Worm (Caenorhabditis elegans) whole organism, L1 larva: ENCODE measurements around the gene insc-1.
A peak's percentile ranks its signal among the peaks of the same experiment; 100 is the strongest.

Experiments used
- F16B12.6 ChIP-seq: fragments of 150-350 bp; optimal IDR thresholded peaks from 2 replicates; lab custom pipeline; 2014; ENCODE audit warnings: missing biosample characterization, missing genetic modification characterization
- alr-1 ChIP-seq: fragments of 200-800 bp; sonication (Bioruptor generic); optimal IDR thresholded peaks from 2 replicates; lab custom pipeline; 2018; ENCODE audit warnings: borderline replicate concordance, mild to moderate bottlenecking, missing genetic modification characterization, missing compliant biosample characterization
- aly-2 ChIP-seq: fragments of 150-350 bp; optimal IDR thresholded peaks from 2 replicates; lab custom pipeline; 2014; ENCODE audit warnings: missing biosample characterization, missing genetic modification characterization
- blmp-1 ChIP-seq: fragments of 150-350 bp; optimal IDR thresholded peaks from 2 replicates; lab custom pipeline; 2014; ENCODE audit warnings: missing biosample characterization, missing genetic modification characterization
- ceh-82 ChIP-seq, 3 experiments: fragments of 150-350 bp in 1 of 3; sonication (generic microtip) in 2 of 3; optimal IDR thresholded peaks; 2 replicates each; lab custom pipeline; 2014 to 2017; ENCODE audit warnings: missing biosample characterization in 3 of 3, missing genetic modification characterization in 3 of 3
- dpl-1 ChIP-seq, 3 experiments: fragments of 150-350 bp in 2 of 3; sonication (generic microtip) in 1 of 3; optimal IDR thresholded peaks; 2 replicates each; lab custom pipeline; 2014 to 2017; ENCODE audit warnings: missing biosample characterization in 3 of 3, missing genetic modification characterization in 3 of 3, missing genetic modification reagents in 3 of 3
- efl-1 ChIP-seq, 4 experiments: fragments of 150-350 bp; optimal IDR thresholded peaks in 3 of 4; peaks in 1 of 4; 1 replicate in 1 of 4; 2 replicates in 3 of 4; lab custom pipeline; 2014; ENCODE audit warnings: missing biosample characterization in 2 of 4, missing genetic modification characterization in 2 of 4, missing genetic modification reagents in 2 of 4
- egl-13 ChIP-seq: sonication (generic microtip); optimal IDR thresholded peaks from 2 replicates; lab custom pipeline; 2016; ENCODE audit warnings: missing genotype, missing genetic modification reagents, missing genetic modification characterization, missing compliant biosample characterization
- fkh-10 ChIP-seq: sonication (generic microtip); optimal IDR thresholded peaks from 2 replicates; lab custom pipeline; 2017; ENCODE audit warnings: missing biosample characterization, missing genetic modification reagents, missing genetic modification characterization
- fkh-4 ChIP-seq: sonication (generic microtip); optimal IDR thresholded peaks from 2 replicates; lab custom pipeline; 2016; ENCODE audit warnings: missing compliant biosample characterization, missing genetic modification characterization, borderline replicate concordance
- fkh-8 ChIP-seq: sonication (generic microtip); optimal IDR thresholded peaks from 2 replicates; lab custom pipeline; 2016; ENCODE audit warnings: mild to moderate bottlenecking, missing genetic modification characterization, missing compliant biosample characterization
- hlh-4 ChIP-seq: sonication (generic microtip); optimal IDR thresholded peaks from 2 replicates; lab custom pipeline; 2016; ENCODE audit warnings: mild to moderate bottlenecking, missing genetic modification characterization, missing compliant biosample characterization
- hpl-2 ChIP-seq: fragments of 150-350 bp; optimal IDR thresholded peaks from 2 replicates; lab custom pipeline; 2014; ENCODE audit warnings: missing biosample characterization, missing genetic modification reagents, missing genetic modification characterization
- lin-14 ChIP-seq: fragments of 200-800 bp; sonication (Bioruptor generic); optimal IDR thresholded peaks from 2 replicates; lab custom pipeline; 2018; ENCODE audit warnings: mild to moderate bottlenecking, missing genetic modification characterization, moderate library complexity, missing compliant biosample characterization
- lin-35 ChIP-seq, 2 experiments: fragments of 150-350 bp; optimal IDR thresholded peaks; 2 replicates each; lab custom pipeline; 2014; ENCODE audit warnings: missing biosample characterization in 2 of 2, missing genetic modification characterization in 2 of 2, missing genetic modification reagents in 2 of 2
- lir-3 ChIP-seq: sonication (generic microtip); optimal IDR thresholded peaks from 2 replicates; lab custom pipeline; 2016; ENCODE audit warnings: mild to moderate bottlenecking, missing genetic modification characterization, moderate library complexity, missing compliant biosample characterization; ENCODE audit not compliant: poor library complexity
- lsy-2 ChIP-seq, 2 experiments: fragments of 150-350 bp; optimal IDR thresholded peaks; 2 replicates each; lab custom pipeline; 2014; ENCODE audit warnings: missing biosample characterization in 2 of 2, missing genetic modification characterization in 2 of 2
- mab-9 ChIP-seq: fragments of 200-800 bp; sonication (Bioruptor generic); IDR thresholded peaks from 2 replicates; pipeline ENCODE4 v1.3.6; 2022; ENCODE audit warnings: missing genetic modification reagents, missing genetic modification characterization, missing compliant biosample characterization
- mdl-1 ChIP-seq, 2 experiments: fragments of 150-350 bp; optimal IDR thresholded peaks; 2 replicates each; lab custom pipeline; 2014 to 2017; ENCODE audit warnings: missing biosample characterization in 2 of 2, missing genetic modification characterization in 2 of 2, inconsistent platforms in 1 of 2
- mep-1 ChIP-seq: fragments of 150-350 bp; optimal IDR thresholded peaks from 2 replicates; lab custom pipeline; 2014; ENCODE audit warnings: missing biosample characterization, missing genetic modification characterization
- nhr-11 ChIP-seq: fragments of 150-350 bp; optimal IDR thresholded peaks from 2 replicates; lab custom pipeline; 2014; ENCODE audit warnings: missing biosample characterization, missing genetic modification characterization
- nhr-20 ChIP-seq: sonication (generic microtip); optimal IDR thresholded peaks from 2 replicates; lab custom pipeline; 2016; ENCODE audit warnings: mild to moderate bottlenecking, missing genetic modification characterization, missing compliant biosample characterization
- nhr-47 ChIP-seq: sonication (generic microtip); optimal IDR thresholded peaks from 2 replicates; lab custom pipeline; 2016; ENCODE audit warnings: mild to moderate bottlenecking, missing genetic modification characterization, moderate library complexity, missing compliant biosample characterization
- nhr-77 ChIP-seq: fragments of 150-350 bp; optimal IDR thresholded peaks from 2 replicates; lab custom pipeline; 2014; ENCODE audit warnings: missing biosample characterization, missing genetic modification characterization
- nhr-84 ChIP-seq: sonication (generic microtip); optimal IDR thresholded peaks from 2 replicates; lab custom pipeline; 2017; ENCODE audit warnings: missing biosample characterization, missing genetic modification characterization
- rnt-1 ChIP-seq: sonication (generic microtip); optimal IDR thresholded peaks from 2 replicates; lab custom pipeline; 2016; ENCODE audit warnings: mild to moderate bottlenecking, missing genetic modification characterization, moderate library complexity, missing compliant biosample characterization
- snpc-4 ChIP-seq: fragments of 150-350 bp; optimal IDR thresholded peaks from 2 replicates; lab custom pipeline; 2014; ENCODE audit warnings: missing biosample characterization, missing genetic modification characterization
- sox-4 ChIP-seq: sonication (generic microtip); optimal IDR thresholded peaks from 2 replicates; lab custom pipeline; 2016; ENCODE audit warnings: missing genetic modification characterization, missing compliant biosample characterization
- sup-37 ChIP-seq: fragments of 200-800 bp; sonication (Bioruptor generic); optimal IDR thresholded peaks from 2 replicates; lab custom pipeline; 2018; ENCODE audit warnings: mild to moderate bottlenecking, missing genetic modification characterization, missing compliant biosample characterization
- swsn-7 ChIP-seq: sonication (generic microtip); optimal IDR thresholded peaks from 2 replicates; lab custom pipeline; 2016; ENCODE audit warnings: missing genetic modification characterization, missing compliant biosample characterization
- unc-30 ChIP-seq: sonication (generic microtip); optimal IDR thresholded peaks from 2 replicates; lab custom pipeline; 2017; ENCODE audit warnings: missing biosample characterization, missing genetic modification characterization
- unc-62 ChIP-seq: fragments of 150-350 bp; optimal IDR thresholded peaks from 2 replicates; lab custom pipeline; 2014; ENCODE audit warnings: missing biosample characterization, missing genetic modification reagents, missing genetic modification characterization
- xbp-1 ChIP-seq: sonication (generic microtip); optimal IDR thresholded peaks from 2 replicates; lab custom pipeline; 2016; ENCODE audit warnings: missing genetic modification characterization, missing compliant biosample characterization

Gene insc-1

DNA sequence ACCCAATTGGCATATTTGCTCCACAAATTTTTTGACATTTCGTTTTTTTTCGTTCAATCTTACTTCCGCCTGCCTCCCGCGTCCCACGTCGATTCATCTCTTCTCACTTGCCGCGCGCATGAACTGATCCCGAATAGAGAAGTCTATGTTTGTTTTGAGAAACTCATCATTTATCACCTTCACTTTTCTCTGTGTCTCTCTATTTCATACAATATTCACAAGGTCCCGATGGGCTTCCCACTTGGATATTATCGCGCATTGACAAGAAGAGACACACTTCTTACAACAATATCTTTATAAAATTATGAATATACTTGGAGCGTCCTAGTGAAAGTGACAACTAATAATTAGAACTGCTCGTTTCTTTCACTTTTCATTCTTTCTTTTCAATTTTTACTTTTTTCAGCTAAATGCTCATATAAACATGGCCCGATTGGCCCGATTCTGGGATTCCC lies at the start of gene insc-1:
Gene insc-1, plus strand, starts transcription at position 405 of the 455 bp plus-strand sequence.
- TF ChIP-seq snpc-4 (tag; lab: Kevin White, UChicago): no peak
- peak; percentile 97 for TF ChIP-seq blmp-1 (tag; lab: Kevin White, UChicago)

- TF ChIP-seq F16B12.6 (tag; lab: Kevin White, UChicago): peak; percentile 77
- TF ChIP-seq dpl-1 (GFP tag; optimal IDR thresholded peaks at IDR 0.05; lab: Kevin White, UChicago): peak in 2 of 3 experiments; percentile 12 to 29
- no peak for TF ChIP-seq unc-62 (GFP tag; lab: Kevin White, UChicago)
- peak; percentile 34 to 42 for TF ChIP-seq efl-1 (optimal IDR thresholded peaks at IDR 0.05; lab: Kevin White, UChicago)
- peak; percentile 32 to 53 for TF ChIP-seq efl-1 (GFP tag; optimal IDR thresholded peaks at IDR 0.05 in 1 of 2; lab: Kevin White, UChicago)
- peak; percentile 20 to 54 for TF ChIP-seq lin-35 (GFP tag; optimal IDR thresholded peaks at IDR 0.05; lab: Kevin White, UChicago)
- peak; percentile 18 for TF ChIP-seq blmp-1 (tag; lab: Kevin White, UChicago)
- TF ChIP-seq nhr-84 (tag; lab: Kevin White, UChicago): no peak
- TF ChIP-seq mep-1 (tag; lab: Kevin White, UChicago): peak; percentile 27
- TF ChIP-seq lsy-2 (tag; optimal IDR thresholded peaks at IDR 0.05; lab: Kevin White, UChicago): peak in 1 of 2 experiments; percentile 56
- TF ChIP-seq nhr-77 (tag; lab: Kevin White, UChicago): no peak
- TF ChIP-seq, all 84 proteins: peak for 7
Observed at ce11 chrII:7310023-7310422, 48.7 kb upstream of the insc-1 start, which contains the start of the genes F45E12.5 and cnep-1. Gene F45E12.5, minus strand, starts transcription at chrII:7310115. Gene cnep-1, plus strand, starts transcription at chrII:7310348.

DNA sequence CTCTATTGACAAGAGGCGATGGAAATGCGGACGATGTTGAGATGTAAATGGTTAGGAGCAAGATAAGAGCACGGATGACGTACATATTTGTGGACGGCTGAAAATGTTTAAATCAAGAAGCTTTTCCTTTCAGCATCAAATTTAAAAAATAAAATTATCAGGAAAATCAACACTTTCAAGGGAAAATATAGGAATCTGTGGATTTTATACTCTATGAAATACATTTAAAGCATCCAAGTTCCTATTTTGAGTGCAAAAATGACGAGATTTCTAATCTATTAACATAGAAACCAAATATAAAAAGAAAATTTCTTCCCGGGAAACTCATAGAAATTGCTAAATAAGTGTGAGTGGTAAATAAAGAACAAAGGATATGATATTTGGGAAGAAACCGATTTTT lies 44.6 kb upstream of the insc-1 start, which contains the start of gene F45E12.6:
Gene F45E12.6, minus strand, starts transcription at position 101 of the 400 bp plus-strand sequence.
- TF ChIP-seq nhr-47 (tag; lab: Kevin White, UChicago): no peak
- no peak for TF ChIP-seq alr-1 (tag; lab: Kevin White, UChicago)
- TF ChIP-seq sup-37 (GFP tag; lab: Kevin White, UChicago): no peak
- no peak for TF ChIP-seq egl-13 (tag; lab: Kevin White, UChicago)
- TF ChIP-seq mab-9 (GFP tag; lab: Robert Waterston, UW): no peak
- no peak for TF ChIP-seq hlh-4 (tag; lab: Kevin White, UChicago)
- TF ChIP-seq rnt-1 (tag; lab: Kevin White, UChicago): no peak
- TF ChIP-seq fkh-8 (tag; lab: Kevin White, UChicago): no peak

DNA sequence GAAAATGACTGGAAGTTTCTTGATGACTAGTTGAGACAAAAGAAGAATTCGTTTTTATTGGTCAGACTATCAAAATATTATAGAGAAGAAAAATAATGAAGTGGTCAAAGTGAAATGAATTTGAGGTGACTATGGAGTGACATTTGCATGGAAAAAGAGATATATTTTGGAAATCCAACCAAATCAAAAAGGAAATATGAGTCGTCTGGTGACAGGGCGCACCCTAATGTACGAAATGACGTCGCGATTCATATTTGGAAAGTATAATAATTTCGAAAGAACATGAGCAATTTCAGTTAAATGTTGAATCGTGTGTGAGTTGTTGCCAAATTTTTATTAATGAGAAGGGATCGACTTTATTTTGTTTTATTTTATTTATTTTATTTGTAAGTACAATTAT lies 41.2 kb upstream of the insc-1 start, which contains the start of gene F21D12.2:
Gene F21D12.2, plus strand, starts transcription at position 301 of the 400 bp plus-strand sequence.
- no peak for TF ChIP-seq fkh-4 (tag; lab: Kevin White, UChicago)
- TF ChIP-seq nhr-11 (tag; lab: Kevin White, UChicago): no peak
- TF ChIP-seq hlh-4 (tag; lab: Kevin White, UChicago): no peak
- no peak for TF ChIP-seq sox-4
- TF ChIP-seq swsn-7: no peak
- no peak for TF ChIP-seq nhr-20 (tag; lab: Kevin White, UChicago)
- TF ChIP-seq fkh-10: no peak
- TF ChIP-seq lir-3 (tag; lab: Kevin White, UChicago): no peak
- TF ChIP-seq F16B12.6 (tag; lab: Kevin White, UChicago): no peak
- TF ChIP-seq xbp-1: no peak
- TF ChIP-seq unc-30 (tag; lab: Kevin White, UChicago): no peak
- no peak for TF ChIP-seq ceh-82 (tag; optimal IDR thresholded peaks at IDR 0.05; lab: Kevin White, UChicago)
- no peak for TF ChIP-seq mdl-1 (tag; optimal IDR thresholded peaks at IDR 0.05; lab: Kevin White, UChicago)
- TF ChIP-seq hpl-2 (GFP tag; lab: Kevin White, UChicago): no peak
- TF ChIP-seq aly-2: no peak
- TF ChIP-seq nhr-77 (tag; lab: Kevin White, UChicago): no peak
- TF ChIP-seq lin-14 (GFP tag; lab: Kevin White, UChicago): no peak
- TF ChIP-seq, all 84 proteins: peak for 0
